Worm (Caenorhabditis elegans) whole organism, L4 larva: ENCODE data around the gene C28G1.2.

ENCODE experiments used
- D1046.2 ChIP-seq: fragments of 200-800 bp; sonication (Bioruptor generic); IDR thresholded peaks from 2 replicates; pipeline ENCODE4 v1.3.6; 2022; ENCODE audit warnings: missing genetic modification characterization, missing compliant biosample characterization
- F26F4.8 ChIP-seq: fragments of 200-800 bp; sonication (Bioruptor generic); conservative IDR thresholded peaks from 2 replicates; pipeline ENCODE4 v1.3.6; 2022; ENCODE audit warnings: missing genetic modification characterization, missing compliant biosample characterization
- F37D6.2 ChIP-seq: sonication (generic microtip); optimal IDR thresholded peaks from 2 replicates; lab custom pipeline; 2016; ENCODE audit warnings: mild to moderate bottlenecking, missing genetic modification characterization, missing compliant biosample characterization
- F44E2.7 ChIP-seq: fragments of 200-800 bp; sonication (Bioruptor generic); IDR thresholded peaks from 2 replicates; pipeline ENCODE4 v2.1.2; 2022; ENCODE audit warnings: missing genetic modification characterization, missing compliant biosample characterization
- F49E8.2 ChIP-seq: sonication (generic microtip); optimal IDR thresholded peaks from 2 replicates; lab custom pipeline; 2016; ENCODE audit warnings: missing compliant biosample characterization, mild to moderate bottlenecking, missing genetic modification characterization, borderline replicate concordance
- T20F7.1 ChIP-seq: fragments of 200-800 bp; sonication (Bioruptor generic); optimal IDR thresholded peaks from 2 replicates; lab custom pipeline; 2018; ENCODE audit warnings: mild to moderate bottlenecking, missing genetic modification characterization, missing compliant biosample characterization
- T26A8.4 ChIP-seq: fragments of 200-800 bp; sonication (Bioruptor generic); IDR thresholded peaks from 2 replicates; pipeline ENCODE4 v1.3.6; 2022; ENCODE audit warnings: missing genetic modification characterization, missing compliant biosample characterization
- Y48G9A.11 ChIP-seq: fragments of 200-800 bp; sonication (Bioruptor generic); IDR thresholded peaks from 2 replicates; pipeline ENCODE4 v1.3.6; 2022; ENCODE audit warnings: missing genetic modification reagents, missing genetic modification characterization, missing compliant biosample characterization
- Y5F2A.4 ChIP-seq: fragments of 200-800 bp; sonication (Bioruptor generic); optimal IDR thresholded peaks from 2 replicates; lab custom pipeline; 2018; ENCODE audit warnings: mild to moderate bottlenecking, missing genetic modification characterization, missing compliant biosample characterization
- ZK337.2 ChIP-seq: fragments of 200-800 bp; sonication (Bioruptor generic); IDR thresholded peaks from 2 replicates; pipeline ENCODE4 v1.3.6; 2022; ENCODE audit warnings: missing genetic modification reagents, missing genetic modification characterization, missing compliant biosample characterization
- ama-1 ChIP-seq: fragments of 150-350 bp; optimal IDR thresholded peaks from 2 replicates; lab custom pipeline; 2014; ENCODE audit warnings: inconsistent platforms, mixed read lengths
- arid-1 ChIP-seq: fragments of 200-800 bp; sonication (Bioruptor generic); conservative IDR thresholded peaks from 2 replicates; pipeline ENCODE4 v1.3.6; 2022; ENCODE audit warnings: missing genetic modification reagents, missing genetic modification characterization, missing compliant biosample characterization
- ceh-44 ChIP-seq: fragments of 200-800 bp; sonication (Bioruptor generic); IDR thresholded peaks from 2 replicates; pipeline ENCODE4 v1.3.6; 2022; ENCODE audit warnings: missing genetic modification reagents, missing genetic modification characterization, missing compliant biosample characterization
- ceh-82 ChIP-seq: sonication (generic microtip); optimal IDR thresholded peaks from 2 replicates; lab custom pipeline; 2017; ENCODE audit warnings: missing biosample characterization, missing genetic modification characterization
- ctbp-1 ChIP-seq: fragments of 200-800 bp; sonication (Bioruptor generic); IDR thresholded peaks from 2 replicates; pipeline ENCODE4 v1.3.6; 2022; ENCODE audit warnings: missing genetic modification reagents, missing genetic modification characterization, missing compliant biosample characterization
- daf-16 ChIP-seq, 3 experiments: sonication (generic microtip); optimal IDR thresholded peaks; 2 replicates each; lab custom pipeline; 2016 to 2017; ENCODE audit warnings: missing genetic modification characterization in 3 of 3, missing genetic modification reagents in 3 of 3, mild to moderate bottlenecking in 2 of 3, missing compliant biosample characterization in 2 of 3, missing biosample characterization in 1 of 3, moderate library complexity in 1 of 3
- daf-19 ChIP-seq: fragments of 200-800 bp; sonication (Bioruptor generic); conservative IDR thresholded peaks from 2 replicates; pipeline ENCODE4 v1.3.6; 2022; ENCODE audit warnings: missing genetic modification characterization, missing compliant biosample characterization
- dmd-8 ChIP-seq: fragments of 200-800 bp; sonication (Bioruptor generic); IDR thresholded peaks from 2 replicates; pipeline ENCODE4 v1.3.6; 2022; ENCODE audit warnings: missing genetic modification characterization, missing compliant biosample characterization
- dmd-9 ChIP-seq: fragments of 200-800 bp; sonication (Bioruptor generic); IDR thresholded peaks from 2 replicates; pipeline ENCODE4 v1.3.6; 2022; ENCODE audit warnings: missing genetic modification reagents, missing genetic modification characterization, missing compliant biosample characterization
- egl-43 ChIP-seq: fragments of 200-800 bp; sonication (Bioruptor generic); IDR thresholded peaks from 2 replicates; pipeline ENCODE4 v1.3.6; 2022; ENCODE audit warnings: missing genetic modification reagents, missing genetic modification characterization, missing compliant biosample characterization
- gei-8 ChIP-seq: fragments of 200-800 bp; sonication (Bioruptor generic); optimal IDR thresholded peaks from 2 replicates; lab custom pipeline; 2018; ENCODE audit warnings: mild to moderate bottlenecking, missing genetic modification characterization, missing compliant biosample characterization
- hmg-1.1 ChIP-seq: fragments of 200-800 bp; sonication (Bioruptor generic); IDR thresholded peaks from 2 replicates; pipeline ENCODE4 v1.3.6; 2022; ENCODE audit warnings: missing genetic modification reagents, missing genetic modification characterization, missing compliant biosample characterization
- lim-7 ChIP-seq: fragments of 200-800 bp; sonication (Bioruptor generic); IDR thresholded peaks from 2 replicates; pipeline ENCODE4 v1.3.6; 2022; ENCODE audit warnings: missing genetic modification characterization, missing compliant biosample characterization
- lin-1 ChIP-seq: fragments of 200-800 bp; sonication (Bioruptor generic); IDR thresholded peaks from 2 replicates; pipeline ENCODE4 v1.3.6; 2022; ENCODE audit warnings: missing genetic modification reagents, missing genetic modification characterization, missing compliant biosample characterization
- lin-13 ChIP-seq: fragments of 150-350 bp; optimal IDR thresholded peaks from 2 replicates; lab custom pipeline; 2014; ENCODE audit warnings: missing biosample characterization, missing genetic modification reagents, missing genetic modification characterization
- lin-15B ChIP-seq: fragments of 150-350 bp; sonication (generic microtip); optimal IDR thresholded peaks from 3 replicates; lab custom pipeline; 2014; ENCODE audit warnings: missing biosample characterization, missing genetic modification characterization
- lin-38 ChIP-seq: fragments of 200-800 bp; sonication (Bioruptor generic); IDR thresholded peaks from 2 replicates; pipeline ENCODE4 v1.3.6; 2022; ENCODE audit warnings: missing genetic modification reagents, missing genetic modification characterization, missing compliant biosample characterization
- madf-5 ChIP-seq, 2 experiments: fragments of 200-800 bp; sonication (Bioruptor generic); IDR thresholded peaks; 2 replicates each; pipeline ENCODE4 v1.3.6; 2022; ENCODE audit warnings: missing compliant biosample characterization in 2 of 2, missing genetic modification characterization in 2 of 2
- madf-9 ChIP-seq: fragments of 200-800 bp; sonication (Bioruptor generic); conservative IDR thresholded peaks from 2 replicates; pipeline ENCODE4 v1.3.6; 2022; ENCODE audit warnings: missing genetic modification reagents, missing genetic modification characterization, missing compliant biosample characterization
- mdt-29 ChIP-seq: fragments of 200-800 bp; sonication (Bioruptor generic); IDR thresholded peaks from 2 replicates; pipeline ENCODE4 v1.3.6; 2022; ENCODE audit warnings: missing genetic modification reagents, missing genetic modification characterization, missing compliant biosample characterization
- mep-1 ChIP-seq: fragments of 150-350 bp; sonication (generic microtip); optimal IDR thresholded peaks from 3 replicates; lab custom pipeline; 2014; ENCODE audit warnings: missing biosample characterization, missing genetic modification characterization
- mes-2 ChIP-seq: sonication (generic microtip); optimal IDR thresholded peaks from 2 replicates; lab custom pipeline; 2016; ENCODE audit warnings: missing genotype, mild to moderate bottlenecking, missing genetic modification characterization, missing compliant biosample characterization; ENCODE audit not compliant: poor library complexity, severe bottlenecking
- mxl-2 ChIP-seq: fragments of 200-800 bp; sonication (Bioruptor generic); conservative IDR thresholded peaks from 2 replicates; pipeline ENCODE4 v1.3.6; 2022; ENCODE audit warnings: missing genetic modification reagents, missing genetic modification characterization, missing compliant biosample characterization
- mxl-3 ChIP-seq: fragments of 200-800 bp; sonication (Bioruptor generic); optimal IDR thresholded peaks from 2 replicates; lab custom pipeline; 2018; ENCODE audit warnings: mild to moderate bottlenecking, missing genetic modification characterization, missing compliant biosample characterization
- nhr-11 ChIP-seq: fragments of 150-350 bp; optimal IDR thresholded peaks from 2 replicates; lab custom pipeline; 2014; ENCODE audit warnings: missing biosample characterization, missing genetic modification characterization
- nhr-6 ChIP-seq: fragments of 150-350 bp; optimal IDR thresholded peaks from 2 replicates; lab custom pipeline; 2014; ENCODE audit warnings: missing biosample characterization, missing genetic modification characterization
- nhr-76 ChIP-seq: fragments of 150-350 bp; optimal IDR thresholded peaks from 2 replicates; lab custom pipeline; 2014; ENCODE audit warnings: missing biosample characterization, missing genetic modification characterization
- nhr-77 ChIP-seq: fragments of 150-350 bp; optimal IDR thresholded peaks from 2 replicates; lab custom pipeline; 2014; ENCODE audit warnings: missing biosample characterization, missing genetic modification characterization
- pha-4 ChIP-seq, 2 experiments: fragments of 150-350 bp in 1 of 2; fragments of 200-800 bp in 1 of 2; sonication (Bioruptor generic) in 1 of 2; IDR thresholded peaks in 1 of 2; optimal IDR thresholded peaks in 1 of 2; 2 replicates each; pipeline versions ENCODE4 v1.3.6 to Lab custom; 2014 to 2022; ENCODE audit warnings: missing genetic modification characterization in 2 of 2, missing genetic modification reagents in 2 of 2, missing biosample characterization in 1 of 2, missing compliant biosample characterization in 1 of 2
- snpc-1.2 ChIP-seq: fragments of 200-800 bp; sonication (Bioruptor generic); IDR thresholded peaks from 2 replicates; pipeline ENCODE4 v1.3.6; 2022; ENCODE audit warnings: missing genetic modification reagents, missing genetic modification characterization, missing compliant biosample characterization
- tag-97 ChIP-seq: fragments of 200-800 bp; sonication (Bioruptor generic); IDR thresholded peaks from 2 replicates; pipeline ENCODE4 v1.3.6; 2022; ENCODE audit warnings: missing genetic modification characterization, missing compliant biosample characterization
- unc-39 ChIP-seq: sonication (generic microtip); optimal IDR thresholded peaks from 2 replicates; lab custom pipeline; 2017; ENCODE audit warnings: missing biosample characterization, missing genetic modification characterization
- vab-7 ChIP-seq: fragments of 200-800 bp; sonication (Bioruptor generic); IDR thresholded peaks from 2 replicates; pipeline ENCODE4 v1.3.6; 2022; ENCODE audit warnings: missing genetic modification reagents, missing genetic modification characterization, missing compliant biosample characterization
- zfp-3 ChIP-seq: fragments of 200-800 bp; sonication (Bioruptor generic); conservative IDR thresholded peaks from 2 replicates; pipeline ENCODE4 v1.3.6; 2022; ENCODE audit warnings: missing genetic modification reagents, missing genetic modification characterization, missing compliant biosample characterization
- ztf-7 ChIP-seq: fragments of 150-350 bp; optimal IDR thresholded peaks from 2 replicates; lab custom pipeline; 2014; ENCODE audit warnings: missing biosample characterization, missing genetic modification characterization

Gene C28G1.2

DNA sequence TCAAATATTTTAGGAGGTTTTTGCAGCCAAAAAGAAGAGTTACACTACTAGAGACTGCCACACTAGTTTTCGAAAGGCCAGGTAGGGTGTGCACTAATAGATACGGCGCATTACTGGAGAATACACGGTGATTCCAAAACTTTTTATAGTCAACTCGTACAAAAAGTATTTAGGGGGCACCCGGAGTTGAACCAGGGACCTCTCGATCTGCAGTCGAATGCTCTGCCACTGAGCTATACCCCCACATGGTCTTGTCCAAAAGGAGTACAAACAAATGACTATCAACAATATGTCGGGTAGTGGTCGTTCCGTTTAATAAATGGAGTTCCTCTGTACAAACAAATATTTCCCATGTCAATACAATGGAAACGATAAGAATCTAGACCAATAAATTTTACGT lies 17.9 kb upstream of the C28G1.2 start (continued):
- TF ChIP-seq F44E2.7 (GFP tag; lab: Robert Waterston, UW) = peak; percentile 89; the same call in 1 of the 2 replicates
- no peak for TF ChIP-seq mdt-29 (GFP tag; lab: Robert Waterston, UW)
- TF ChIP-seq T26A8.4 (GFP tag; lab: Robert Waterston, UW) = no peak
- no peak for TF ChIP-seq tag-97 (GFP tag; lab: Robert Waterston, UW)
- no peak for TF ChIP-seq mxl-3 (GFP tag; lab: Kevin White, UChicago)
- TF ChIP-seq daf-19 (GFP tag; lab: Robert Waterston, UW) = 0 out of 2 replicates have a peak, but pooled peaks have one; percentile 45
- peak; percentile 60 for TF ChIP-seq mes-2 (tag; lab: Kevin White, UChicago)
- no peak for TF ChIP-seq lin-15B (tag; lab: Kevin White, UChicago)
- TF ChIP-seq nhr-11 (tag; lab: Kevin White, UChicago) = no peak
- no peak for TF ChIP-seq Y5F2A.4 (GFP tag; lab: Kevin White, UChicago)
- TF ChIP-seq madf-5 (GFP tag; IDR thresholded peaks at IDR 0.05; lab: Robert Waterston, UW) = no peak

DNA sequence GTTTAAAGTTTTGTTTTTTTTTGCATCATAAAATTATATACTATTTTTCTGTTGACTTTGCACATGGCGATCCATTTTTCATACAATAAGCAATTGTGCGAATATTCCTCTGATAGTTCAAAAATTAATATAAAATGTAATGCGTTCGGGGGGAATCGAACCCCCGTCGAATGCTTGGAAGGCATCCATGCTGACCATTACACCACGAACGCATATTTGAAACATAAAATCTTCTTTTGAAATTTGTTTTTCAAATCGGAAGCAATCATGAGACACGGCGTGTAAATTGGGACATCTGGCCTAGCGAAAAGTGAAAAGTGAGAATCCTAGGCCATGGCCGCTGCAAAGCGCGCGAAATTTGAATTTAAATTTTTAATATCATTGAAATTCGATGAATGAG lies 17.4 kb upstream of the C28G1.2 start:
- peak; percentile 69; the same call in 1 of the 2 replicates for TF ChIP-seq F26F4.8
- peak; percentile 12 for TF ChIP-seq mes-2 (tag; lab: Kevin White, UChicago)
- peak; percentile 43; the same call in 1 of the 2 replicates for TF ChIP-seq vab-7
- 0 out of 2 replicates have a peak, but pooled peaks have one; percentile 27 for TF ChIP-seq dmd-9 (GFP tag; lab: Robert Waterston, UW)
- TF ChIP-seq lin-38 (GFP tag; lab: Robert Waterston, UW) = peak; percentile 55
- TF ChIP-seq snpc-1.2 (GFP tag; lab: Robert Waterston, UW) = peak; percentile 46; the same call in 1 of the 2 replicates
- TF ChIP-seq arid-1 (GFP tag; lab: Robert Waterston, UW) = 0 out of 2 replicates have a peak, but pooled peaks have one; percentile 12
- peak; percentile 32; the same call in 1 of the 2 replicates for TF ChIP-seq ctbp-1 (GFP tag; lab: Robert Waterston, UW)
- peak; percentile 76 for TF ChIP-seq egl-43
- 0 out of 2 replicates have a peak, but pooled peaks have one; percentile 19 for TF ChIP-seq Y48G9A.11 (GFP tag; lab: Robert Waterston, UW)
- TF ChIP-seq dmd-8 (GFP tag; lab: Robert Waterston, UW) = peak; percentile 53; the same call in 1 of the 2 replicates
- peak; percentile 26; the same call in 1 of the 2 replicates for TF ChIP-seq hmg-1.1
- TF ChIP-seq madf-9 (GFP tag; lab: Robert Waterston, UW) = peak; percentile 26; the same call in 1 of the 2 replicates
- peak; percentile 57; the same call in 1 of the 2 replicates for TF ChIP-seq lim-7
- TF ChIP-seq madf-5 (GFP tag; IDR thresholded peaks at IDR 0.05; lab: Robert Waterston, UW) = peak; percentile 36 to 58; a peak in 1 of 4 replicates
- 0 out of 2 replicates have a peak, but pooled peaks have one; percentile 9 for TF ChIP-seq lin-1 (GFP tag; lab: Robert Waterston, UW)
- TF ChIP-seq mxl-2 (GFP tag; lab: Robert Waterston, UW) = 0 out of 2 replicates have a peak, but pooled peaks have one; percentile 26
- TF ChIP-seq D1046.2 (GFP tag; lab: Robert Waterston, UW) = peak; percentile 62; the same call in 1 of the 2 replicates

DNA sequence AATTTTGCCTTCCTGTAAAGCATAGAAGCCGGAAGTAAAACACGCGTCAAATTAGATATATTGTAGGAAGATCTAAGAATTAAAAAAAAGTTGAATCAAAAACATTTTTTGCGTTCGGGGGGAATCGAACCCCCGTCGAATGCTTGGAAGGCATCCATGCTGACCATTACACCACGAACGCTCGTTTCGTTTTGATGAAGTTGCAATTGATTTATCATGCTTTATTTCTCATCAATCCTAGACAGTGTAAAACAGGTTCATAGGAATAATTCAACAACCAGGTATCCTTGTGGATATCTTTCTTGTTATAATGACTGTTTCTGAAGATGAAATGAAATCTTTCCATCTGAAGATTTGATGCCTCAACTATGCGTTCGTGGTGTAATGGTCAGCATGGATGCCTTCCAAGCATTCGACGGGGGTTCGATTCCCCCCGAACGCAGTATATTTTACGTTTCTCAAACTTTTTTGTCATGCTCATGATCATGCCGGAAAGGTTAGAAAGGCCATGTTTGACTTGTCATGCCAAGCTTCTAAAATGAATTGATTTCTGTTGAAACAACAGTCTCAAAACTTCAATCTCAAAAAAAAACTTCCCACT lies 15.9 kb upstream of the C28G1.2 start:
- TF ChIP-seq nhr-6 (tag; lab: Kevin White, UChicago) = no peak
- TF ChIP-seq pha-4 (GFP tag; IDR thresholded peaks at IDR 0.05; lab: Robert Waterston, UW) = peak; percentile 70; the same call in 1 of the 2 replicates
- TF ChIP-seq pha-4 (tag; optimal IDR thresholded peaks at IDR 0.05; lab: Kevin White, UChicago) = no peak
- TF ChIP-seq F37D6.2 (tag; lab: Kevin White, UChicago) = no peak
- TF ChIP-seq lin-13 (GFP tag; lab: Kevin White, UChicago) = no peak
- TF ChIP-seq ztf-7 = no peak
- no peak for TF ChIP-seq T20F7.1 (GFP tag; lab: Kevin White, UChicago)
- TF ChIP-seq nhr-76 = no peak
- no peak for TF ChIP-seq ZK337.2 (GFP tag; lab: Robert Waterston, UW)
- TF ChIP-seq mep-1 (tag; lab: Kevin White, UChicago) = no peak
- no peak for TF ChIP-seq ceh-82 (tag; lab: Kevin White, UChicago)
- TF ChIP-seq dmd-9 (GFP tag; lab: Robert Waterston, UW) = no peak
- no peak for TF ChIP-seq unc-39 (tag; lab: Kevin White, UChicago)
- TF ChIP-seq F49E8.2 (tag; lab: Kevin White, UChicago) = no peak
- TF ChIP-seq nhr-77 (tag; lab: Kevin White, UChicago) = no peak
- peak; percentile 53; the same call in 1 of the 2 replicates for TF ChIP-seq lin-1 (GFP tag; lab: Robert Waterston, UW)
- no peak for TF ChIP-seq zfp-3 (GFP tag; lab: Robert Waterston, UW)
- no peak for TF ChIP-seq ama-1 (lab: Kevin White, UChicago)
- TF ChIP-seq ceh-44 = no peak
- no peak for TF ChIP-seq gei-8
- peak; percentile 10 to 29 for TF ChIP-seq daf-16 (GFP tag; optimal IDR thresholded peaks at IDR 0.05; lab: Kevin White, UChicago)
- TF ChIP-seq daf-16 (tag; optimal IDR thresholded peaks at IDR 0.05; lab: Kevin White, UChicago) = peak; percentile 31
- TF ChIP-seq mxl-3 (GFP tag; lab: Kevin White, UChicago) = peak; percentile 7
